Worm (Caenorhabditis elegans) whole organism, L1 larva: ENCODE measurements around the gene acsd-1.

Source experiments
- ets-5 ChIP-seq: fragments of 200-800 bp; sonication (Bioruptor generic); IDR thresholded peaks from 2 replicates; pipeline ENCODE4 v1.3.6; 2022; ENCODE audit warnings: missing genetic modification characterization, missing compliant biosample characterization
- nhr-76 ChIP-seq: sonication (generic microtip); optimal IDR thresholded peaks from 2 replicates; lab custom pipeline; 2017; ENCODE audit warnings: missing biosample characterization, missing genetic modification characterization
- nhr-77 ChIP-seq: fragments of 150-350 bp; optimal IDR thresholded peaks from 2 replicates; lab custom pipeline; 2014; ENCODE audit warnings: missing biosample characterization, missing genetic modification characterization
- pax-3 ChIP-seq: fragments of 200-800 bp; sonication (Bioruptor generic); optimal IDR thresholded peaks from 2 replicates; lab custom pipeline; 2018; ENCODE audit warnings: mild to moderate bottlenecking, missing genetic modification characterization, moderate library complexity, missing compliant biosample characterization
- snpc-4 ChIP-seq: fragments of 150-350 bp; optimal IDR thresholded peaks from 2 replicates; lab custom pipeline; 2014; ENCODE audit warnings: missing biosample characterization, missing genetic modification characterization
- sox-4 ChIP-seq: sonication (generic microtip); optimal IDR thresholded peaks from 2 replicates; lab custom pipeline; 2016; ENCODE audit warnings: missing genetic modification characterization, missing compliant biosample characterization
- unc-98 ChIP-seq: fragments of 200-800 bp; sonication (Bioruptor generic); IDR thresholded peaks from 2 replicates; pipeline ENCODE4 v1.3.6; 2022; ENCODE audit warnings: missing genetic modification characterization, missing compliant biosample characterization

- TF ChIP-seq nhr-76 (tag; lab: Kevin White, UChicago) (no peak), sox-4 (no peak), snpc-4 (tag; lab: Kevin White, UChicago) (no peak), nhr-77 (tag; lab: Kevin White, UChicago) (no peak), pax-3 (tag; lab: Kevin White, UChicago) (no peak), unc-98 (GFP tag; lab: Robert Waterston, UW) (no peak), ets-5 (no peak)
These were observed 50.1 kb downstream of the acsd-1 start for ce11 chrIII:1166388-1166787.
